Worm (Caenorhabditis elegans) whole organism, mixed stage, embryonic: ENCODE measurements around the gene ZC404.15.

Experiments used
- cnd-1 ChIP-seq: fragments of 200-800 bp; sonication (Bioruptor generic); optimal IDR thresholded peaks from 2 replicates; lab custom pipeline; 2018; ENCODE audit warnings: mild to moderate bottlenecking, missing genetic modification characterization, missing compliant biosample characterization
- lsy-2 ChIP-seq: fragments of 150-350 bp; optimal IDR thresholded peaks from 2 replicates; lab custom pipeline; 2014; ENCODE audit warnings: missing biosample characterization, missing genetic modification characterization
- nhr-12 ChIP-seq: fragments of 150-350 bp; optimal IDR thresholded peaks from 2 replicates; lab custom pipeline; 2014; ENCODE audit warnings: missing biosample characterization, missing genetic modification characterization
- unc-62 ChIP-seq: fragments of 150-350 bp; optimal IDR thresholded peaks from 2 replicates; lab custom pipeline; 2014; ENCODE audit warnings: missing biosample characterization, missing genetic modification reagents, missing genetic modification characterization

DNA sequence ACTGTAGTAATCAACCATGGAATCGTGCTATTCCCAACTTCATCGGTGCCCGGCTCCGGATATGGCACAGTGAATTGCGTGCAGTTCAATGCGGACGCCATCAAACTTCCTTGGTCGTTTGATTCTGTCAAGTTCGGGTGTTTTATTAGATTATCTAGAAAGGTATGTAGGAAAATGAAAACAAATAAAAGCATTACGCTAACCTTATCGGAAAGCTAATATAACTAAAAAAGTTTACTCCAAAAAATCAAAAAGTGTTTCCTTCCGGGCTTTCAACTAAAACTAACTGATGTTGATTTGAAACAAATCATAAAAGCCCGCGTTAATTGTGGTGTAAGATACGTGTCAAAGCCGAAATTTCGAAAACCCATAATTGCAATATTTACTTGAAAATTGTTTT is 39.5 kb downstream of the ZC404.15 start, which contains the start of gene dmsr-13:
- TF ChIP-seq nhr-12 (no peak), unc-62 (no peak), lsy-2 (no peak), cnd-1 (tag; lab: Kevin White, UChicago) (no peak)
